Worm (Caenorhabditis elegans): ENCODE results near the gene ZK616.5.

ZK616.5 gene

ce11 chrIV:5385020-5385419 is 6.7 kb upstream of the ZK616.5 start, which contains the start of gene F41H10.12:
Gene F41H10.12 (plus strand): TSS chrIV:5385320.
- no peak for TF ChIP-seq ztf-29 (GFP tag; IDR thresholded peaks at IDR 0.05)
- no peak for TF ChIP-seq klf-2 (GFP tag; conservative IDR thresholded peaks at IDR 0.05)
- no peak for TF ChIP-seq flt-1 (GFP tag; IDR thresholded peaks at IDR 0.05)
- no peak for TF ChIP-seq cog-1 (tag; optimal IDR thresholded peaks at IDR 0.05)
- TF ChIP-seq ref-1 (GFP tag; conservative IDR thresholded peaks at IDR 0.05), result no peak
- no peak for TF ChIP-seq ztf-23 (GFP tag; IDR thresholded peaks at IDR 0.05)
- TF ChIP-seq T22C8.4 (GFP tag; IDR thresholded peaks at IDR 0.05), result no peak
- no peak for TF ChIP-seq med-1 (GFP tag; optimal IDR thresholded peaks at IDR 0.05; ENCODE audit: insufficient read depth)
- no peak for TF ChIP-seq tab-1 (GFP tag; IDR thresholded peaks at IDR 0.05)

ce11 chrIV:5388477-5389065 is 3.2 kb upstream of the ZK616.5 start, which contains the start of gene elo-6:
Gene elo-6 (minus strand): TSS chrIV:5388559.
- TF ChIP-seq ztf-29 (GFP tag; IDR thresholded peaks at IDR 0.05) (no peak), cog-1 (tag; optimal IDR thresholded peaks at IDR 0.05) (no peak)

- no peak for TF ChIP-seq T22C8.4 (GFP tag; IDR thresholded peaks at IDR 0.05)
- TF ChIP-seq flt-1 (GFP tag; IDR thresholded peaks at IDR 0.05), result no peak
- no peak for TF ChIP-seq klf-2 (GFP tag; conservative IDR thresholded peaks at IDR 0.05)
- TF ChIP-seq tab-1 (GFP tag; IDR thresholded peaks at IDR 0.05), result no peak
- TF ChIP-seq ref-1 (GFP tag; conservative IDR thresholded peaks at IDR 0.05), result no peak
- no peak for TF ChIP-seq ztf-23 (GFP tag; IDR thresholded peaks at IDR 0.05)
- TF ChIP-seq cog-1 (tag; optimal IDR thresholded peaks at IDR 0.05), result no peak
- TF ChIP-seq ztf-29 (GFP tag; IDR thresholded peaks at IDR 0.05), result no peak
- no peak for TF ChIP-seq med-1 (GFP tag; optimal IDR thresholded peaks at IDR 0.05; ENCODE audit: insufficient read depth)
Observed at ce11 chrIV:5389951-5390350, 1.8 kb upstream of the ZK616.5 start.

ce11 chrIV:5393566-5393965 is 1.8 kb downstream of the ZK616.5 start:
- TF ChIP-seq klf-2 (GFP tag; conservative IDR thresholded peaks at IDR 0.05), result no peak
- no peak for TF ChIP-seq ref-1 (GFP tag; conservative IDR thresholded peaks at IDR 0.05)
- TF ChIP-seq med-1 (GFP tag; optimal IDR thresholded peaks at IDR 0.05; ENCODE audit: insufficient read depth), result no peak

- TF ChIP-seq tab-1 (GFP tag; IDR thresholded peaks at IDR 0.05), result no peak
- TF ChIP-seq T22C8.4 (GFP tag; IDR thresholded peaks at IDR 0.05), result peak; percentile 85; the same call in 1 of the 2 replicates
- peak; percentile 66; the same call in 1 of the 2 replicates for TF ChIP-seq flt-1 (GFP tag; IDR thresholded peaks at IDR 0.05)
- no peak for TF ChIP-seq cog-1 (tag; optimal IDR thresholded peaks at IDR 0.05)
Observed at ce11 chrIV:5394687-5395086, 3.0 kb downstream of the ZK616.5 start, which contains the start of the genes perm-3 and swsn-6. Gene perm-3 (minus strand): TSS chrIV:5394804. Gene swsn-6 (plus strand): TSS chrIV:5395033.

- TF ChIP-seq T22C8.4 (GFP tag; IDR thresholded peaks at IDR 0.05), result no peak
- TF ChIP-seq med-1 (GFP tag; optimal IDR thresholded peaks at IDR 0.05; ENCODE audit: insufficient read depth), result no peak
- no peak for TF ChIP-seq flt-1 (GFP tag; IDR thresholded peaks at IDR 0.05)
- no peak for TF ChIP-seq klf-2 (GFP tag; conservative IDR thresholded peaks at IDR 0.05)
- TF ChIP-seq tab-1 (GFP tag; IDR thresholded peaks at IDR 0.05), result no peak
- no peak for TF ChIP-seq ztf-29 (GFP tag; IDR thresholded peaks at IDR 0.05)
- no peak for TF ChIP-seq ref-1 (GFP tag; conservative IDR thresholded peaks at IDR 0.05)
- TF ChIP-seq cog-1 (tag; optimal IDR thresholded peaks at IDR 0.05), result no peak
- TF ChIP-seq ztf-23 (GFP tag; IDR thresholded peaks at IDR 0.05), result no peak
Observed at ce11 chrIV:5396769-5397168, 5.0 kb downstream of the ZK616.5 start, which contains the start of gene ZK616.3. Gene ZK616.3 (plus strand): TSS chrIV:5397069.

- no peak for TF ChIP-seq T22C8.4 (GFP tag; IDR thresholded peaks at IDR 0.05)
Observed at ce11 chrIV:5397539-5397938, 5.8 kb downstream of the ZK616.5 start, which contains the start of gene ZK616.2. Gene ZK616.2 (plus strand): TSS chrIV:5397839.

- TF ChIP-seq ztf-29 (GFP tag; IDR thresholded peaks at IDR 0.05) (no peak), ztf-23 (GFP tag; IDR thresholded peaks at IDR 0.05) (no peak), ref-1 (GFP tag; conservative IDR thresholded peaks at IDR 0.05) (no peak), flt-1 (GFP tag; IDR thresholded peaks at IDR 0.05) (no peak), tab-1 (GFP tag; IDR thresholded peaks at IDR 0.05) (no peak), med-1 (GFP tag; optimal IDR thresholded peaks at IDR 0.05; ENCODE audit: insufficient read depth) (no peak), klf-2 (GFP tag; conservative IDR thresholded peaks at IDR 0.05) (no peak), T22C8.4 (GFP tag; IDR thresholded peaks at IDR 0.05) (no peak), cog-1 (tag; optimal IDR thresholded peaks at IDR 0.05) (no peak)
Observed at ce11 chrIV:5400609-5401008, 8.9 kb downstream of the ZK616.5 start, which contains the start of gene ZK616.1. Gene ZK616.1 (plus strand): TSS chrIV:5400909.

- no peak for TF ChIP-seq flt-1 (GFP tag; IDR thresholded peaks at IDR 0.05)
- TF ChIP-seq T22C8.4 (GFP tag; IDR thresholded peaks at IDR 0.05), result no peak
- TF ChIP-seq klf-2 (GFP tag; conservative IDR thresholded peaks at IDR 0.05), result no peak
- no peak for TF ChIP-seq ref-1 (GFP tag; conservative IDR thresholded peaks at IDR 0.05)
- TF ChIP-seq tab-1 (GFP tag; IDR thresholded peaks at IDR 0.05), result no peak
- no peak for TF ChIP-seq ztf-29 (GFP tag; IDR thresholded peaks at IDR 0.05)
- TF ChIP-seq med-1 (GFP tag; optimal IDR thresholded peaks at IDR 0.05; ENCODE audit: insufficient read depth), result no peak
- TF ChIP-seq ztf-23 (GFP tag; IDR thresholded peaks at IDR 0.05), result no peak
- TF ChIP-seq cog-1 (tag; optimal IDR thresholded peaks at IDR 0.05), result no peak
Observed at ce11 chrIV:5405345-5405744, 13.6 kb downstream of the ZK616.5 start, which contains the start of gene ZK616.61. Gene ZK616.61 (plus strand): TSS chrIV:5405645.

- TF ChIP-seq klf-2 (GFP tag; conservative IDR thresholded peaks at IDR 0.05) (no peak), med-1 (GFP tag; optimal IDR thresholded peaks at IDR 0.05; ENCODE audit: insufficient read depth) (no peak), T22C8.4 (GFP tag; IDR thresholded peaks at IDR 0.05) (no peak), tab-1 (GFP tag; IDR thresholded peaks at IDR 0.05) (no peak), flt-1 (GFP tag; IDR thresholded peaks at IDR 0.05) (no peak), ref-1 (GFP tag; conservative IDR thresholded peaks at IDR 0.05) (no peak), ztf-23 (GFP tag; IDR thresholded peaks at IDR 0.05) (no peak)
Observed at ce11 chrIV:5409112-5409511, 17.4 kb downstream of the ZK616.5 start.
